Worm (Caenorhabditis elegans) whole organism, L2 larva: ENCODE results near the gene srw-117.
"Not testable (repeated sequence)": the region's sequence is repeated elsewhere in the genome, so short reads cannot be mapped to it uniquely, and the experiment has no call there.

Experiments used
- R02D3.7 ChIP-seq: fragments of 150-350 bp; optimal IDR thresholded peaks from 2 replicates; lab custom pipeline; 2014; ENCODE audit warnings: missing biosample characterization, missing genetic modification characterization
- Y55F3AM.14 ChIP-seq: fragments of 200-800 bp; sonication (Bioruptor generic); optimal IDR thresholded peaks from 2 replicates; lab custom pipeline; 2018; ENCODE audit warnings: mild to moderate bottlenecking, missing genetic modification characterization, missing compliant biosample characterization
- ZK546.5 ChIP-seq: sonication (generic microtip); optimal IDR thresholded peaks from 2 replicates; lab custom pipeline; 2017; ENCODE audit warnings: missing biosample characterization, missing genetic modification characterization
- alr-1 ChIP-seq: fragments of 150-350 bp; optimal IDR thresholded peaks from 2 replicates; lab custom pipeline; 2014; ENCODE audit warnings: missing biosample characterization, missing genetic modification characterization
- ama-1 ChIP-seq: fragments of 150-350 bp; optimal IDR thresholded peaks from 2 replicates; lab custom pipeline; 2018; ENCODE audit warnings: inconsistent platforms
- ceh-16 ChIP-seq: fragments of 150-350 bp; optimal IDR thresholded peaks from 2 replicates; lab custom pipeline; 2014; ENCODE audit warnings: missing biosample characterization, missing genetic modification characterization
- ceh-82 ChIP-seq: fragments of 150-350 bp; optimal IDR thresholded peaks from 2 replicates; lab custom pipeline; 2014; ENCODE audit warnings: missing biosample characterization, missing genetic modification characterization
- crh-2 ChIP-seq: sonication (generic microtip); optimal IDR thresholded peaks from 2 replicates; lab custom pipeline; 2017; ENCODE audit warnings: missing biosample characterization, missing genetic modification characterization
- dmd-4 ChIP-seq: sonication (generic microtip); optimal IDR thresholded peaks from 2 replicates; lab custom pipeline; 2017; ENCODE audit warnings: missing biosample characterization, missing genetic modification characterization
- egl-27 ChIP-seq: sonication (generic microtip); optimal IDR thresholded peaks from 3 replicates; lab custom pipeline; 2017; ENCODE audit warnings: missing biosample characterization, missing genetic modification reagents, missing genetic modification characterization
- elt-1 ChIP-seq: fragments of 150-350 bp; optimal IDR thresholded peaks from 2 replicates; lab custom pipeline; 2014; ENCODE audit warnings: missing biosample characterization, missing genetic modification characterization
- elt-3 ChIP-seq: sonication (generic microtip); optimal IDR thresholded peaks from 2 replicates; lab custom pipeline; 2017; ENCODE audit warnings: missing biosample characterization, missing genetic modification characterization
- fos-1 ChIP-seq: fragments of 150-350 bp; optimal IDR thresholded peaks from 2 replicates; lab custom pipeline; 2014; ENCODE audit warnings: missing biosample characterization, missing genetic modification characterization
- gmeb-1 ChIP-seq: fragments of 150-350 bp; optimal IDR thresholded peaks from 2 replicates; lab custom pipeline; 2014; ENCODE audit warnings: missing biosample characterization, missing genetic modification characterization
- lin-11 ChIP-seq: fragments of 150-350 bp; sonication (generic microtip); optimal IDR thresholded peaks from 2 replicates; lab custom pipeline; 2014; ENCODE audit warnings: missing biosample characterization, missing genetic modification characterization, inconsistent platforms, mixed read lengths
- lin-13 ChIP-seq: fragments of 150-350 bp; optimal IDR thresholded peaks from 2 replicates; lab custom pipeline; 2014; ENCODE audit warnings: missing biosample characterization, missing genetic modification reagents, missing genetic modification characterization
- mab-5 ChIP-seq: fragments of 150-350 bp; optimal IDR thresholded peaks from 2 replicates; lab custom pipeline; 2014; ENCODE audit warnings: missing biosample characterization, missing genetic modification characterization
- mbf-1 ChIP-seq: sonication (generic microtip); optimal IDR thresholded peaks from 2 replicates; lab custom pipeline; 2017; ENCODE audit warnings: missing biosample characterization, missing genetic modification characterization
- mdl-1 ChIP-seq, 2 experiments: fragments of 150-350 bp in 1 of 2; sonication (generic microtip) in 1 of 2; optimal IDR thresholded peaks; 2 replicates each; lab custom pipeline; 2017; ENCODE audit warnings: missing biosample characterization in 2 of 2, missing genetic modification characterization in 2 of 2
- nhr-10 ChIP-seq: sonication (generic microtip); optimal IDR thresholded peaks from 2 replicates; lab custom pipeline; 2017; ENCODE audit warnings: missing biosample characterization, missing genetic modification characterization
- nhr-11 ChIP-seq: fragments of 150-350 bp; optimal IDR thresholded peaks from 2 replicates; lab custom pipeline; 2014; ENCODE audit warnings: missing biosample characterization, missing genetic modification characterization
- nhr-12 ChIP-seq: fragments of 150-350 bp; optimal IDR thresholded peaks from 2 replicates; lab custom pipeline; 2014; ENCODE audit warnings: missing biosample characterization, missing genetic modification characterization
- nhr-129 ChIP-seq: fragments of 150-350 bp; optimal IDR thresholded peaks from 2 replicates; lab custom pipeline; 2014; ENCODE audit warnings: missing biosample characterization, missing genetic modification characterization
- nhr-21 ChIP-seq: fragments of 150-350 bp; optimal IDR thresholded peaks from 2 replicates; lab custom pipeline; 2014; ENCODE audit warnings: missing biosample characterization, missing genetic modification characterization
- nhr-237 ChIP-seq: fragments of 150-350 bp; optimal IDR thresholded peaks from 2 replicates; lab custom pipeline; 2014; ENCODE audit warnings: missing biosample characterization, missing genetic modification characterization
- nhr-25 ChIP-seq: fragments of 150-350 bp; sonication (generic microtip); optimal IDR thresholded peaks from 3 replicates; lab custom pipeline; 2014; ENCODE audit warnings: missing biosample characterization, missing genetic modification characterization
- nhr-6 ChIP-seq: fragments of 150-350 bp; optimal IDR thresholded peaks from 2 replicates; lab custom pipeline; 2014; ENCODE audit warnings: missing biosample characterization, missing genetic modification characterization
- nhr-77 ChIP-seq: fragments of 150-350 bp; optimal IDR thresholded peaks from 2 replicates; lab custom pipeline; 2014; ENCODE audit warnings: missing biosample characterization, missing genetic modification characterization
- peb-1 ChIP-seq: fragments of 150-350 bp; optimal IDR thresholded peaks from 2 replicates; lab custom pipeline; 2014; ENCODE audit warnings: missing biosample characterization, missing genetic modification characterization
- sem-4 ChIP-seq: fragments of 150-350 bp; optimal IDR thresholded peaks from 2 replicates; lab custom pipeline; 2014; ENCODE audit warnings: missing biosample characterization, missing genetic modification reagents, missing genetic modification characterization
- skn-1 ChIP-seq: sonication (generic microtip); optimal IDR thresholded peaks from 2 replicates; lab custom pipeline; 2017; ENCODE audit warnings: missing biosample characterization, missing genetic modification characterization
- sma-3 ChIP-seq: sonication (generic microtip); optimal IDR thresholded peaks from 2 replicates; lab custom pipeline; 2016; ENCODE audit warnings: missing genetic modification reagents, missing genetic modification characterization, missing compliant biosample characterization
- sma-9 ChIP-seq, 2 experiments: fragments of 150-350 bp in 1 of 2; sonication (generic microtip) in 1 of 2; optimal IDR thresholded peaks; 2 replicates each; lab custom pipeline; 2014 to 2016; ENCODE audit warnings: missing genetic modification characterization in 2 of 2, mild to moderate bottlenecking in 1 of 2, missing biosample characterization in 1 of 2, missing compliant biosample characterization in 1 of 2, missing genetic modification reagents in 1 of 2, moderate library complexity in 1 of 2
- unc-55 ChIP-seq: fragments of 150-350 bp; sonication (generic microtip); optimal IDR thresholded peaks from 3 replicates; lab custom pipeline; 2014; ENCODE audit warnings: missing biosample characterization, missing genetic modification reagents, missing genetic modification characterization
- unc-62 ChIP-seq: fragments of 150-350 bp; optimal IDR thresholded peaks from 2 replicates; lab custom pipeline; 2014; ENCODE audit warnings: missing biosample characterization, missing genetic modification reagents, missing genetic modification characterization
- zag-1 ChIP-seq: fragments of 150-350 bp; optimal IDR thresholded peaks from 2 replicates; lab custom pipeline; 2014; ENCODE audit warnings: missing biosample characterization, missing genetic modification characterization
- ztf-1 ChIP-seq: fragments of 200-800 bp; sonication (Bioruptor generic); conservative IDR thresholded peaks from 2 replicates; pipeline ENCODE4 v1.3.6; 2022; ENCODE audit warnings: missing genetic modification characterization, missing compliant biosample characterization
- ztf-11 ChIP-seq: sonication (generic microtip); optimal IDR thresholded peaks from 2 replicates; lab custom pipeline; 2017; ENCODE audit warnings: missing biosample characterization, missing genetic modification characterization
- ztf-4 ChIP-seq: fragments of 150-350 bp; optimal IDR thresholded peaks from 2 replicates; lab custom pipeline; 2014; ENCODE audit warnings: missing biosample characterization, missing genetic modification characterization

Gene srw-117

ce11 chrV:2985309-2985708 lies 2.1 kb upstream of the srw-117 start, which contains the start of gene srw-139:
srw-139 (minus strand) TSS chrV:2985409.
- TF ChIP-seq nhr-11 (tag; lab: Kevin White, UChicago) (no peak), elt-3 (no peak), peb-1 (tag; lab: Kevin White, UChicago) (no peak), egl-27 (tag; lab: Kevin White, UChicago) (no peak), R02D3.7 (tag; lab: Kevin White, UChicago) (no peak), mab-5 (tag; lab: Kevin White, UChicago) (no peak)

- TF ChIP-seq sma-9 (GFP tag; optimal IDR thresholded peaks at IDR 0.05; lab: Kevin White, UChicago) = no peak
- TF ChIP-seq sma-9 (tag; optimal IDR thresholded peaks at IDR 0.05; lab: Kevin White, UChicago) = no peak
- TF ChIP-seq sem-4 (tag; lab: Kevin White, UChicago) = no peak
- TF ChIP-seq ceh-82 (tag; lab: Kevin White, UChicago) = no peak
- TF ChIP-seq peb-1 (tag; lab: Kevin White, UChicago) = no peak
- TF ChIP-seq unc-62 (GFP tag; lab: Kevin White, UChicago) = no peak
- no peak for TF ChIP-seq nhr-129 (tag; lab: Kevin White, UChicago)
- no peak for TF ChIP-seq nhr-77 (tag; lab: Kevin White, UChicago)
- TF ChIP-seq, all 48 proteins: peak for 0
Observed at ce11 chrV:2979978-2980377, 3.3 kb downstream of the srw-117 start, which contains the start of gene srw-118. srw-118 (minus strand) TSS chrV:2980078.

ce11 chrV:2976287-2976686 lies 7.0 kb downstream of the srw-117 start, which contains the start of gene srw-124:
srw-124 (plus strand) TSS chrV:2976587.
- TF ChIP-seq dmd-4 (tag; lab: Kevin White, UChicago) (no peak), ztf-1 (no peak), elt-1 (no peak), sma-3 (GFP tag; lab: Kevin White, UChicago) (no peak), crh-2 (tag; lab: Kevin White, UChicago) (no peak), unc-55 (GFP tag; lab: Kevin White, UChicago) (no peak), lin-13 (no peak), ama-1 (lab: Kevin White, UChicago) (no peak), nhr-6 (tag; lab: Kevin White, UChicago) (no peak), fos-1 (tag; lab: Kevin White, UChicago) (no peak), lin-11 (tag; lab: Kevin White, UChicago) (no peak), gmeb-1 (no peak), egl-27 (tag; lab: Kevin White, UChicago) (no peak), ztf-11 (tag; lab: Kevin White, UChicago) (no peak), nhr-11 (tag; lab: Kevin White, UChicago) (no peak)

ce11 chrV:2975285-2975684 lies 8.0 kb downstream of the srw-117 start, which contains the start of gene srw-123:
srw-123 (minus strand) TSS chrV:2975385.
- not testable (repeated sequence) for TF ChIP-seq sma-9 (GFP tag; optimal IDR thresholded peaks at IDR 0.05; lab: Kevin White, UChicago); sma-9 (tag; optimal IDR thresholded peaks at IDR 0.05; lab: Kevin White, UChicago); unc-62 (GFP tag; lab: Kevin White, UChicago); nhr-129 (tag; lab: Kevin White, UChicago)

- TF ChIP-seq ztf-4 (no peak), unc-55 (GFP tag; lab: Kevin White, UChicago) (no peak), ZK546.5 (tag; lab: Kevin White, UChicago) (no peak), egl-27 (tag; lab: Kevin White, UChicago) (no peak), R02D3.7 (tag; lab: Kevin White, UChicago) (no peak), nhr-10 (tag; lab: Kevin White, UChicago) (no peak), mdl-1 (tag; optimal IDR thresholded peaks at IDR 0.05; lab: Kevin White, UChicago) (no peak)
Observed at ce11 chrV:2971307-2971999, 11.8 kb downstream of the srw-117 start, which contains the start of gene srw-129. srw-129 (plus strand) TSS chrV:2971949.

ce11 chrV:2964786-2965185 lies 18.5 kb downstream of the srw-117 start, which contains the start of gene srh-88:
srh-88 (minus strand) TSS chrV:2964886.
- TF ChIP-seq ztf-11 (tag; lab: Kevin White, UChicago) = no peak
- no peak for TF ChIP-seq ZK546.5 (tag; lab: Kevin White, UChicago)
- TF ChIP-seq skn-1 (tag; lab: Kevin White, UChicago) = no peak
- no peak for TF ChIP-seq ceh-16 (tag; lab: Kevin White, UChicago)
- TF ChIP-seq nhr-11 (tag; lab: Kevin White, UChicago) = no peak
- TF ChIP-seq nhr-237 (tag; lab: Kevin White, UChicago) = no peak
- no peak for TF ChIP-seq nhr-12 (tag; lab: Kevin White, UChicago)
- no peak for TF ChIP-seq crh-2 (tag; lab: Kevin White, UChicago)
- no peak for TF ChIP-seq sma-3 (GFP tag; lab: Kevin White, UChicago)
- no peak for TF ChIP-seq alr-1
- no peak for TF ChIP-seq nhr-10 (tag; lab: Kevin White, UChicago)
- TF ChIP-seq unc-62 (GFP tag; lab: Kevin White, UChicago) = no peak
- no peak for TF ChIP-seq nhr-25 (tag; lab: Kevin White, UChicago)
- no peak for TF ChIP-seq zag-1
- TF ChIP-seq lin-13 = no peak
- no peak for TF ChIP-seq Y55F3AM.14 (GFP tag; lab: Kevin White, UChicago)
- TF ChIP-seq mbf-1 = no peak
- no peak for TF ChIP-seq nhr-21 (tag; lab: Kevin White, UChicago)
- TF ChIP-seq, all 48 proteins: peak for 0
